Worm (Caenorhabditis elegans): ENCODE measurements around the gene col-98.

Gene col-98

ce11 chrIII:12978473-12979174 lies 40.2 kb upstream of the col-98 start, which contains the start of the genes ubq-2 and frg-1 (continued):
- TF ChIP-seq skn-1 (tag; optimal IDR thresholded peaks at IDR 0.05) (no peak), lin-13 (GFP tag; optimal IDR thresholded peaks at IDR 0.05) (peak; percentile 79), lin-29 (GFP tag; IDR thresholded peaks at IDR 0.05) (no peak), lim-7 (GFP tag; IDR thresholded peaks at IDR 0.05) (no peak), dpl-1 (GFP tag; optimal IDR thresholded peaks at IDR 0.05) (peak; percentile 83), mxl-2 (GFP tag; conservative IDR thresholded peaks at IDR 0.05) (no peak), nhr-237 (tag; optimal IDR thresholded peaks at IDR 0.05) (no peak), snpc-1.2 (GFP tag; IDR thresholded peaks at IDR 0.05) (0 out of 2 replicates have a peak, but pooled peaks have one; percentile 42), pha-4 (GFP tag; IDR thresholded peaks at IDR 0.05) (peak; percentile 64; the same call in 1 of the 2 replicates), pha-4 (tag; optimal IDR thresholded peaks at IDR 0.05) (no peak), arid-1 (GFP tag; conservative IDR thresholded peaks at IDR 0.05) (peak; percentile 80), Y48G9A.11 (GFP tag; IDR thresholded peaks at IDR 0.05) (no peak), ZK337.2 (GFP tag; IDR thresholded peaks at IDR 0.05) (no peak), gei-8 (GFP tag; optimal IDR thresholded peaks at IDR 0.05) (no peak), ZK546.5 (tag; optimal IDR thresholded peaks at IDR 0.05) (peak in 1 of 2 experiments; percentile 19), ceh-28 (tag; optimal IDR thresholded peaks at IDR 0.05) (no peak), Y75B8A.6 (GFP tag; IDR thresholded peaks at IDR 0.05) (no peak)

ce11 chrIII:12980770-12981169 lies 38.0 kb upstream of the col-98 start, which contains the start of gene ZK1010.4:
ZK1010.4 (plus strand) TSS chrIII:12981070.
- TF ChIP-seq hlh-30 (tag; optimal IDR thresholded peaks at IDR 0.05; ENCODE audit: insufficient read depth), result no peak
- TF ChIP-seq cey-2 (tag; optimal IDR thresholded peaks at IDR 0.05; ENCODE audit: borderline replicate concordance, insufficient read depth), result no peak
- TF ChIP-seq lin-39 (tag; optimal IDR thresholded peaks at IDR 0.05), result no peak
- no peak for TF ChIP-seq Y48G9A.11 (GFP tag; IDR thresholded peaks at IDR 0.05)
- no peak for TF ChIP-seq gei-8 (GFP tag; optimal IDR thresholded peaks at IDR 0.05)

ce11 chrIII:12987418-12987817 lies 31.4 kb upstream of the col-98 start, which contains the start of gene ZK1010.5:
ZK1010.5 (minus strand) TSS chrIII:12987518.
- TF ChIP-seq egl-43 (GFP tag; IDR thresholded peaks at IDR 0.05), result no peak
- no peak for TF ChIP-seq ztf-11 (tag; optimal IDR thresholded peaks at IDR 0.05)
- TF ChIP-seq nhr-102 (tag; optimal IDR thresholded peaks at IDR 0.05), result no peak

- no peak for TF ChIP-seq daf-16 (GFP tag; optimal IDR thresholded peaks at IDR 0.05)
- TF ChIP-seq daf-16 (tag; optimal IDR thresholded peaks at IDR 0.05), result no peak
- TF ChIP-seq unc-62 (GFP tag; optimal IDR thresholded peaks at IDR 0.05 in 1 of 2), result peak in 1 of 2 experiments; percentile 60
- no peak for TF ChIP-seq unc-62 (tag; optimal IDR thresholded peaks at IDR 0.05)
- TF ChIP-seq ctbp-1 (GFP tag; IDR thresholded peaks at IDR 0.05), result no peak
- no peak for TF ChIP-seq daf-19 (GFP tag; conservative IDR thresholded peaks at IDR 0.05)
- TF ChIP-seq ZK546.5 (tag; optimal IDR thresholded peaks at IDR 0.05), result no peak
Measured at ce11 chrIII:12990997-12991396, 27.8 kb upstream of the col-98 start, which contains the start of gene ZK1010.12. ZK1010.12 (plus strand) TSS chrIII:12991297.

ce11 chrIII:12993055-12993454 lies 25.8 kb upstream of the col-98 start:
- TF ChIP-seq Y105C5A.15 (GFP tag; IDR thresholded peaks at IDR 0.05) (no peak), set-16 (GFP tag; IDR thresholded peaks at IDR 0.05) (peak; percentile 97)

ce11 chrIII:12993607-12994006 lies 25.2 kb upstream of the col-98 start, which contains the start of gene col-97:
col-97 (minus strand) TSS chrIII:12993707.
- TF ChIP-seq unc-62 (GFP tag; optimal IDR thresholded peaks at IDR 0.05 in 1 of 2) (peak in 1 of 2 experiments; percentile 40), unc-62 (tag; optimal IDR thresholded peaks at IDR 0.05) (no peak), ces-1 (GFP tag; optimal IDR thresholded peaks at IDR 0.05) (no peak)

Measured in whole organism, L4 larva.